Worm (Caenorhabditis elegans): ENCODE results near the gene irld-49.

The irld-49 gene

ce11 chrII:2958308-2958707 is 14.3 kb downstream of the irld-49 start, which contains the start of gene srw-60:
srw-60 (plus strand) TSS chrII:2958608.
- TF ChIP-seq ceh-58 (GFP tag; IDR thresholded peaks at IDR 0.05) (0 out of 2 replicates have a peak, but pooled peaks have one; percentile 23), ekl-4 (GFP tag; IDR thresholded peaks at IDR 0.05) (no peak)

ce11 chrII:2962531-2963164 is 18.7 kb downstream of the irld-49 start:
- peak; percentile 40; the same call in 1 of the 2 replicates for TF ChIP-seq hmg-1.2 (GFP tag; IDR thresholded peaks at IDR 0.05)
- TF ChIP-seq mcd-1 (GFP tag; IDR thresholded peaks at IDR 0.05): 0 out of 2 replicates have a peak, but pooled peaks have one; percentile 8
- no peak for TF ChIP-seq ceh-91 (GFP tag; IDR thresholded peaks at IDR 0.05)
- TF ChIP-seq madf-6 (GFP tag; IDR thresholded peaks at IDR 0.05): no peak
- peak; percentile 76 for TF ChIP-seq zfh-2 (GFP tag; conservative IDR thresholded peaks at IDR 0.05)

ce11 chrII:2963619-2964018 is 19.6 kb downstream of the irld-49 start:
- TF ChIP-seq zfh-2 (GFP tag; conservative IDR thresholded peaks at IDR 0.05) (0 out of 2 replicates have a peak, but pooled peaks have one; percentile 15), ekl-4 (GFP tag; IDR thresholded peaks at IDR 0.05) (no peak)

- TF ChIP-seq bed-1 (GFP tag; IDR thresholded peaks at IDR 0.05) (no peak), zfh-2 (GFP tag; conservative IDR thresholded peaks at IDR 0.05) (peak; percentile 50; the same call in 1 of the 2 replicates), aptf-3 (GFP tag; IDR thresholded peaks at IDR 0.05) (no peak), nhr-80 (tag; optimal IDR thresholded peaks at IDR 0.05) (no peak), ets-4 (GFP tag; optimal IDR thresholded peaks at IDR 0.05) (no peak)
These were observed 21.4 kb downstream of the irld-49 start for ce11 chrII:2965215-2965998.

ce11 chrII:2966350-2966749 is 22.4 kb downstream of the irld-49 start:
- TF ChIP-seq tbp1 (GFP tag; optimal IDR thresholded peaks at IDR 0.05) (no peak), bed-2 (GFP tag; IDR thresholded peaks at IDR 0.05) (no peak), let-526 (GFP tag; IDR thresholded peaks at IDR 0.05) (no peak), lag-1 (GFP tag; IDR thresholded peaks at IDR 0.05) (no peak), rec-8 (tag; optimal IDR thresholded peaks at IDR 0.05) (no peak), lin-35 (GFP tag; optimal IDR thresholded peaks at IDR 0.05) (no peak), ztf-28 (GFP tag; IDR thresholded peaks at IDR 0.05) (0 out of 2 replicates have a peak, but pooled peaks have one; percentile 26), K12H6.12 (tag; optimal IDR thresholded peaks at IDR 0.05) (no peak), hsf-1 (GFP tag; IDR thresholded peaks at IDR 0.05) (0 out of 2 replicates have a peak, but pooled peaks have one; percentile 28)

ce11 chrII:2967064-2967463 is 23.1 kb downstream of the irld-49 start:
- TF ChIP-seq hmg-1.2 (GFP tag; IDR thresholded peaks at IDR 0.05): peak; percentile 94
- no peak for TF ChIP-seq B0336.3 (GFP tag; IDR thresholded peaks at IDR 0.05)

- TF ChIP-seq Y56A3A.18 (GFP tag; IDR thresholded peaks at IDR 0.05) (peak; percentile 44; the same call in 1 of the 2 replicates), akir-1 (GFP tag; optimal IDR thresholded peaks at IDR 0.05) (peak; percentile 73), ets-4 (GFP tag; optimal IDR thresholded peaks at IDR 0.05) (peak; percentile 43), snpc-4 (GFP tag; optimal IDR thresholded peaks at IDR 0.05) (no peak), snpc-4 (tag; optimal IDR thresholded peaks at IDR 0.05) (peak in 2 of 4 experiments; percentile 22 to 54), him-1 (tag; optimal IDR thresholded peaks at IDR 0.05) (no peak), K11D2.4 (GFP tag; IDR thresholded peaks at IDR 0.05) (peak; percentile 97), C06A6.2 (GFP tag; conservative IDR thresholded peaks at IDR 0.05) (peak; percentile 95), madf-10 (tag; optimal IDR thresholded peaks at IDR 0.05) (peak; percentile 18), F55B11.4 (tag; optimal IDR thresholded peaks at IDR 0.05; ENCODE audit: borderline replicate concordance, insufficient read depth) (no peak), attf-5 (GFP tag; optimal IDR thresholded peaks at IDR 0.05) (peak; percentile 74), cebp-1 (GFP tag; IDR thresholded peaks at IDR 0.05) (peak; percentile 64; the same call in 1 of the 2 replicates), cebp-1 (tag; optimal IDR thresholded peaks at IDR 0.05) (peak; percentile 92), F22D6.2 (tag; optimal IDR thresholded peaks at IDR 0.05) (peak; percentile 46), ztf-6 (GFP tag; IDR thresholded peaks at IDR 0.05) (peak; percentile 58; the same call in 1 of the 2 replicates), mcd-1 (GFP tag; IDR thresholded peaks at IDR 0.05) (peak; percentile 95)
These were observed 30.0 kb downstream of the irld-49 start for ce11 chrII:2973940-2974402.
